Worm (Caenorhabditis elegans) whole organism, L4 larva: ENCODE measurements around the gene tag-314.

Experiments
- D1046.2 ChIP-seq: fragments of 200-800 bp; sonication (Bioruptor generic); IDR thresholded peaks from 2 replicates; pipeline ENCODE4 v1.3.6; 2022; ENCODE audit warnings: missing genetic modification characterization, missing compliant biosample characterization
- T26A8.4 ChIP-seq: fragments of 200-800 bp; sonication (Bioruptor generic); IDR thresholded peaks from 2 replicates; pipeline ENCODE4 v1.3.6; 2022; ENCODE audit warnings: missing genetic modification characterization, missing compliant biosample characterization
- Y105C5A.15 ChIP-seq: fragments of 200-800 bp; sonication (Bioruptor generic); IDR thresholded peaks from 2 replicates; pipeline ENCODE4 v1.3.6; 2022; ENCODE audit warnings: missing genetic modification characterization, missing compliant biosample characterization
- Y48G9A.11 ChIP-seq: fragments of 200-800 bp; sonication (Bioruptor generic); IDR thresholded peaks from 2 replicates; pipeline ENCODE4 v1.3.6; 2022; ENCODE audit warnings: missing genetic modification reagents, missing genetic modification characterization, missing compliant biosample characterization
- ZK337.2 ChIP-seq: fragments of 200-800 bp; sonication (Bioruptor generic); IDR thresholded peaks from 2 replicates; pipeline ENCODE4 v1.3.6; 2022; ENCODE audit warnings: missing genetic modification reagents, missing genetic modification characterization, missing compliant biosample characterization
- aha-1 ChIP-seq: fragments of 150-350 bp; peaks from one replicate; lab custom pipeline; 2014; ENCODE audit warnings: missing biosample characterization, missing genetic modification characterization
- ama-1 ChIP-seq: fragments of 150-350 bp; optimal IDR thresholded peaks from 2 replicates; lab custom pipeline; 2014; ENCODE audit warnings: inconsistent platforms, mixed read lengths
- ceh-32 ChIP-seq: sonication (generic microtip); optimal IDR thresholded peaks from 2 replicates; lab custom pipeline; 2016; ENCODE audit warnings: mild to moderate bottlenecking, missing genetic modification characterization, missing compliant biosample characterization; ENCODE audit not compliant: poor library complexity
- daf-16 ChIP-seq, 3 experiments: sonication (generic microtip); optimal IDR thresholded peaks; 2 replicates each; lab custom pipeline; 2016 to 2017; ENCODE audit warnings: missing genetic modification characterization in 3 of 3, missing genetic modification reagents in 3 of 3, mild to moderate bottlenecking in 2 of 3, missing compliant biosample characterization in 2 of 3, missing biosample characterization in 1 of 3, moderate library complexity in 1 of 3
- daf-8 ChIP-seq: fragments of 200-800 bp; sonication (Bioruptor generic); IDR thresholded peaks from 2 replicates; pipeline ENCODE4 v1.3.6; 2022; ENCODE audit warnings: missing genetic modification characterization, missing compliant biosample characterization
- dmd-8 ChIP-seq: fragments of 200-800 bp; sonication (Bioruptor generic); IDR thresholded peaks from 2 replicates; pipeline ENCODE4 v1.3.6; 2022; ENCODE audit warnings: missing genetic modification characterization, missing compliant biosample characterization
- egl-27 ChIP-seq: sonication (generic microtip); optimal IDR thresholded peaks from 3 replicates; lab custom pipeline; 2017; ENCODE audit warnings: missing biosample characterization, missing genetic modification reagents, missing genetic modification characterization
- fkh-10 ChIP-seq: fragments of 150-350 bp; optimal IDR thresholded peaks from 2 replicates; lab custom pipeline; 2014; ENCODE audit warnings: missing biosample characterization, missing genetic modification reagents, missing genetic modification characterization
- fos-1 ChIP-seq: fragments of 150-350 bp; optimal IDR thresholded peaks from 2 replicates; lab custom pipeline; 2014; ENCODE audit warnings: missing biosample characterization, missing genetic modification characterization
- hif-1 ChIP-seq, 2 experiments: sonication (generic microtip); optimal IDR thresholded peaks; 2 replicates each; lab custom pipeline; 2016 to 2017; ENCODE audit warnings: missing compliant biosample characterization in 2 of 2, missing genetic modification characterization in 2 of 2, missing genetic modification reagents in 2 of 2, missing genotype in 2 of 2, mild to moderate bottlenecking in 1 of 2
- hlh-30 ChIP-seq: sonication (generic microtip); optimal IDR thresholded peaks from 2 replicates; lab custom pipeline; 2017; ENCODE audit warnings: antibody characterized with exemption, mild to moderate bottlenecking, missing genetic modification characterization, missing compliant biosample characterization; ENCODE audit not compliant: insufficient read depth
- hmg-1.1 ChIP-seq: fragments of 200-800 bp; sonication (Bioruptor generic); IDR thresholded peaks from 2 replicates; pipeline ENCODE4 v1.3.6; 2022; ENCODE audit warnings: missing genetic modification reagents, missing genetic modification characterization, missing compliant biosample characterization
- lin-13 ChIP-seq: fragments of 150-350 bp; optimal IDR thresholded peaks from 2 replicates; lab custom pipeline; 2014; ENCODE audit warnings: missing biosample characterization, missing genetic modification reagents, missing genetic modification characterization
- lir-3 ChIP-seq: sonication (generic microtip); optimal IDR thresholded peaks from 2 replicates; lab custom pipeline; 2016; ENCODE audit warnings: mild to moderate bottlenecking, missing genetic modification characterization, missing compliant biosample characterization
- lsy-2 ChIP-seq, 2 experiments: fragments of 150-350 bp in 1 of 2; sonication (generic microtip) in 1 of 2; optimal IDR thresholded peaks; 2 replicates each; lab custom pipeline; 2014 to 2017; ENCODE audit warnings: missing biosample characterization in 2 of 2, missing genetic modification characterization in 2 of 2
- madf-9 ChIP-seq: fragments of 200-800 bp; sonication (Bioruptor generic); conservative IDR thresholded peaks from 2 replicates; pipeline ENCODE4 v1.3.6; 2022; ENCODE audit warnings: missing genetic modification reagents, missing genetic modification characterization, missing compliant biosample characterization
- mdl-1 ChIP-seq, 2 experiments: fragments of 150-350 bp in 1 of 2; sonication (generic microtip) in 1 of 2; optimal IDR thresholded peaks; 2 replicates each; lab custom pipeline; 2014 to 2017; ENCODE audit warnings: missing biosample characterization in 2 of 2, missing genetic modification characterization in 2 of 2
- mdt-29 ChIP-seq: fragments of 200-800 bp; sonication (Bioruptor generic); IDR thresholded peaks from 2 replicates; pipeline ENCODE4 v1.3.6; 2022; ENCODE audit warnings: missing genetic modification reagents, missing genetic modification characterization, missing compliant biosample characterization
- mes-2 ChIP-seq: sonication (generic microtip); optimal IDR thresholded peaks from 2 replicates; lab custom pipeline; 2016; ENCODE audit warnings: missing genotype, mild to moderate bottlenecking, missing genetic modification characterization, missing compliant biosample characterization; ENCODE audit not compliant: poor library complexity, severe bottlenecking
- mxl-3 ChIP-seq: fragments of 200-800 bp; sonication (Bioruptor generic); optimal IDR thresholded peaks from 2 replicates; lab custom pipeline; 2018; ENCODE audit warnings: mild to moderate bottlenecking, missing genetic modification characterization, missing compliant biosample characterization
- nhr-11 ChIP-seq: fragments of 150-350 bp; optimal IDR thresholded peaks from 2 replicates; lab custom pipeline; 2014; ENCODE audit warnings: missing biosample characterization, missing genetic modification characterization
- nhr-111 ChIP-seq: fragments of 200-800 bp; sonication (Bioruptor generic); optimal IDR thresholded peaks from 2 replicates; lab custom pipeline; 2018; ENCODE audit warnings: mild to moderate bottlenecking, missing genetic modification characterization, missing compliant biosample characterization
- nhr-25 ChIP-seq: sonication (generic microtip); optimal IDR thresholded peaks from 2 replicates; lab custom pipeline; 2017; ENCODE audit warnings: missing genetic modification characterization, mild to moderate bottlenecking, missing compliant biosample characterization, antibody characterized with exemption, moderate library complexity, borderline replicate concordance; ENCODE audit not compliant: insufficient read depth
- nhr-48 ChIP-seq: sonication (generic microtip); optimal IDR thresholded peaks from 2 replicates; lab custom pipeline; 2016; ENCODE audit warnings: mild to moderate bottlenecking, missing genetic modification characterization, missing compliant biosample characterization
- nhr-76 ChIP-seq: fragments of 150-350 bp; optimal IDR thresholded peaks from 2 replicates; lab custom pipeline; 2014; ENCODE audit warnings: missing biosample characterization, missing genetic modification characterization
- nhr-77 ChIP-seq: fragments of 150-350 bp; optimal IDR thresholded peaks from 2 replicates; lab custom pipeline; 2014; ENCODE audit warnings: missing biosample characterization, missing genetic modification characterization
- saeg-2 ChIP-seq: fragments of 200-800 bp; sonication (Bioruptor generic); IDR thresholded peaks from 2 replicates; pipeline ENCODE4 v1.3.6; 2022; ENCODE audit warnings: missing genetic modification reagents, missing genetic modification characterization, missing compliant biosample characterization
- unc-130 ChIP-seq: sonication (generic microtip); optimal IDR thresholded peaks from 2 replicates; lab custom pipeline; 2016; ENCODE audit warnings: missing genetic modification reagents, missing genetic modification characterization, missing compliant biosample characterization
- unc-39 ChIP-seq: sonication (generic microtip); optimal IDR thresholded peaks from 2 replicates; lab custom pipeline; 2017; ENCODE audit warnings: missing biosample characterization, missing genetic modification characterization

tag-314 gene

DNA sequence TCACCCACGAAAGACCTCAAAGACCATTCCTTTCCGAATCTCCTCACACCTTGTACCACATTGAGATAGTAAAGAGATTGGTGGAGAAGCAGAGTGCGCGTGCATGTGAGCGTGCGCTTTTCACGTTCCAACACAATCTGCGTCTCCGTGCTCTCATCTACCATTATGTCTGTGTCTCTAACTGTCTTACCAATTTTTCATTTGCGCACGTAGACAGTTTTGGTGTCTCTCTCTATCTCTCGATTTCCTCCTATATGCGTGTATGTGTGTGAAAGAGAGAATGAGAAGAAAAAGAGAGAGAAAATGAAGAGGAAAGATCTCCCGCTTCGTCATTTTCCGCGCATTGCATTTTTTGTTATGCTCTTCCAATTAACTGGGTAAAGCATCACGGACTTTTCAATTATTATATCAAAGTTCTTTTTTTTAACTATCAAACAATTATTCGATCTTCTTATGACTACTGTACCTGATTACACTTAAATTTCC, 38.1 kb upstream of the tag-314 start (continued):
- no peak for TF ChIP-seq nhr-111 (GFP tag; lab: Kevin White, UChicago)
- TF ChIP-seq hmg-1.1 (GFP tag; lab: Robert Waterston, UW), result peak; percentile 83
- peak; percentile 84 for TF ChIP-seq T26A8.4 (GFP tag; lab: Robert Waterston, UW)
- TF ChIP-seq mdl-1 (tag; optimal IDR thresholded peaks at IDR 0.05; lab: Kevin White, UChicago), result peak; percentile 100

DNA sequence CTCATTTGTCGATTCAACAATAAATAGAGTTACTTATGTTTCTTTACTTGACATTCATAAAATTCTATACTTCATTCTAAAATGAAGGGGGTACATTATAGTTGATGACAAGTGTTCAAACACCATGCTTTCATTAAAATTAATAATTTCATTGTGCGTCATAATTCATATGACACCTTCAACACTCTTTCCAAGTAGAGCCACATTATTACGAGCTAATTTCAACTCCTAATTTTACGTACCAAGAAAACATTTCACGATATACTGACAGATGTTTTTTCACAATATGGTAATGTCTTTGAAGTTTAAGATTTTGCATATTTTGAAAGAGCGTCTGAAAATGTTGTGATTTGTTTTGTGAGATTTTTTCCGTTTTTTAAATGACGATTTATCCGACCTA, 37.0 kb upstream of the tag-314 start:
- TF ChIP-seq mdl-1 (tag; optimal IDR thresholded peaks at IDR 0.05; lab: Kevin White, UChicago) (no peak), nhr-48 (tag; lab: Kevin White, UChicago) (peak; percentile 0), aha-1 (tag; lab: Kevin White, UChicago) (peak; percentile 85)

DNA sequence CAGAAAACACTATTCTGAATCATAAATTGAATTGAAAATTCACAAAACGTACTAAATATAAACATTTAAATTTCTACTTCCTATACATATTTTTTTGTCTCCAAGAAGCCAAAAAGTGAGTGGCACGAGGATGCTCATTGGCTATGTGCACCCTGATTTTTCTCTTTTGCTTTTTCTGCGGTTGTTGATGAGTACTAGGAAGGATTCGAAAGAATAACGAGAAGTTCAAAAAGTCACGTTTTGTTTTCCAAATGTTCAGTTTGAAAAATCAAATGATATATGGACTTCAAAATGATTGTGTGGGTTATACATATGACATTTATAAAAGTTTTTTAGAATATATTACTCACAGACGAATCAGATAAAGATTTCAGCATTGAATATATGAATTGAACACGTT, 36.2 kb upstream of the tag-314 start:
- TF ChIP-seq Y48G9A.11 (GFP tag; lab: Robert Waterston, UW) (no peak), hlh-30 (tag; lab: Kevin White, UChicago) (peak; percentile 56), unc-130 (GFP tag; lab: Kevin White, UChicago) (no peak), madf-9 (GFP tag; lab: Robert Waterston, UW) (no peak), nhr-48 (tag; lab: Kevin White, UChicago) (no peak), nhr-11 (tag; lab: Kevin White, UChicago) (no peak), aha-1 (tag; lab: Kevin White, UChicago) (peak; percentile 86), saeg-2 (no peak), hif-1 (tag; optimal IDR thresholded peaks at IDR 0.05; lab: Kevin White, UChicago) (peak in 1 of 2 experiments; percentile 89), nhr-25 (tag; lab: Kevin White, UChicago) (no peak), dmd-8 (no peak), unc-39 (no peak), nhr-76 (no peak), mdl-1 (tag; optimal IDR thresholded peaks at IDR 0.05; lab: Kevin White, UChicago) (peak in 1 of 2 experiments; percentile 9), mxl-3 (GFP tag; lab: Kevin White, UChicago) (no peak), ama-1 (lab: Kevin White, UChicago) (no peak), egl-27 (no peak), fkh-10 (GFP tag; lab: Kevin White, UChicago) (no peak), D1046.2 (GFP tag; lab: Robert Waterston, UW) (no peak), lin-13 (GFP tag; lab: Kevin White, UChicago) (no peak), Y105C5A.15 (no peak), lsy-2 (tag; optimal IDR thresholded peaks at IDR 0.05; lab: Kevin White, UChicago) (peak in 1 of 2 experiments; percentile 21), mes-2 (tag; lab: Kevin White, UChicago) (no peak), ZK337.2 (GFP tag; lab: Robert Waterston, UW) (no peak), daf-8 (no peak), ceh-32 (no peak), fos-1 (tag; lab: Kevin White, UChicago) (no peak), daf-16 (GFP tag; optimal IDR thresholded peaks at IDR 0.05; lab: Kevin White, UChicago) (peak in 1 of 2 experiments; percentile 1), daf-16 (tag; optimal IDR thresholded peaks at IDR 0.05; lab: Kevin White, UChicago) (no peak), mdt-29 (GFP tag; lab: Robert Waterston, UW) (no peak)

DNA sequence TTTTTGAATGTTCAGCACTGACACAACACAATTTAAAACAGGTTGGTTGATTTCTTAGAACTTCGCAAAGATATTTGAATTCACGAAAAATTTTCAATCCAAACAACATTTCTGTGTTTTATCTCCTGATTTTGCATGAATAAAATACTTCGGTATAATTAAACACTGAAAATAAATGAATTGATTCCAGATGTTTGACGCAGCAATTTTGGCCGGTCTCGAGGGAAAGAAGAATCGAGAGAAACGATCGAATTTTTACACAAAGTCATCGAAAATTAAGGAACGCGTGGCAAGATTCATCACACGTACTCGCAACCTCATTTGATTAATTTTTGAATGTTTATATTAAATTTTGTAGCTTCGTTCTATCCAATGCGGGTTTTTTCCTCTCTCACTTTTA, 35.7 kb upstream of the tag-314 start:
- TF ChIP-seq aha-1 (tag; lab: Kevin White, UChicago) (peak; percentile 27), lir-3 (tag; lab: Kevin White, UChicago) (no peak)

DNA sequence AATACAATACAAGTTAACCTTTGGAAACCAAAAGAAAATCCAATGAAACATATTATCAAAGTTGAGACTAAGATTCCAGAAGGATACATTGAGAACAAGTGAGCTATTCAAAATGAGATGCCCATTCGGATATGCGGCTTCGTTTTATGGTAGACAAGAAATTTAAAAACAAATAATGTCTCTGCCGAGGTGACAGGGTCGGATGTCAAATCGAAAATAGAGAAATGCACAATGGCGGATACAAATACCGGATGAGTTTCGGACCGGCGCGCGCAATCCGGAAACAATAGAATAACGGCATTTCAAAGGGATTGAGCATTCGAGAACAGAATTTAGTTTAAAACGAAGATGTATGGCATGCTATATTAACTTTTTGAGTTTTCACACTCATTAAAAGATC, 34.8 kb upstream of the tag-314 start, which contains the start of gene F22E12.3:
TSS of gene F22E12.3 (minus strand) at position 101 of the 400 bp plus-strand sequence.
- TF ChIP-seq nhr-77 (tag; lab: Kevin White, UChicago), result no peak
